Fruit fly (Drosophila melanogaster): ENCODE data around the gene Zmynd10.

Zmynd10 gene

DNA sequence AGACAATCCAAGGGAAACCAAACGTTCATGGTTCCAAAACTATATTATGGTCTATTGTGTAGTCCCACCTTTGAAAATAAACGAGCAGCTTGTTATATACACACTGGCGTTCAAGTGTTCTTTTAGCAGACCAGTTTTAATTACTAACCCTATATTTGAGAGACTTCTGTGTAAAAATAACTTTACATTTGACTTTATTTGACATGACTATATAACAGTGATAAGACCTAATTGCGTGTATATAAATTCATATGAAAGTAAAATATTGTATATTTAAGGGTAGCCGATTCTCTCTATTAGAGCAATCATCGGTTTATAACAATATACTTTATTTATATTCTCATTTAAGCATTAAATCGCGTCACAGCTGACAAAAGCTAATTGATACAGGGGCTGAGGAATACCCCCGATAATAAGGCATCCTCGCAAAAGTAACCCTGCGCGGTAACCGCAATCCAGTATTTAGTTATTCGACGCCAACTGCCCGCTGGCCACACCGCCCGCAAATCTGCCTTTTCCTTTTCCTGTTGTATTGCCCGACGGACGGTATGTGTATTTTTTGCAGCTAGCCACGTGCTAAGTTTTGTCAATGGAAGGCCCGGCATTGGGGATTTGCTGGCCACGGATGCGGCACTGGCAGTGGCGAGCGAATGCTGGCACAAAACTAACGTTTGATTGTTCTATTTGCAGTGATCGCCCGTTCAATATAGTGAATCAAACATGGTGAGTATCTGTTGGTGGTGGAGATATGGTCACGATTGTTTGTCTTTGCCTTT lies 15.2 kb upstream of the Zmynd10 start, which contains the start of gene RpS4 (continued):
- TF ChIP-seq CG17328 (GFP tag; IDR thresholded peaks at IDR 0.05), result peak; percentile 95
- TF ChIP-seq jigr1 (GFP tag; IDR thresholded peaks at IDR 0.05), result peak; percentile 63; the same call in 1 of the 3 replicates
- TF ChIP-seq CG14860 (GFP tag; IDR thresholded peaks at IDR 0.05; ENCODE audit: partially characterized antibody), result no peak
- TF ChIP-seq Elba2 (GFP tag; optimal IDR thresholded peaks at IDR 0.05), result peak; percentile 38
- peak; percentile 51 for TF ChIP-seq CG16813 (GFP tag; IDR thresholded peaks at IDR 0.05; ENCODE audit: partially characterized antibody)
- TF ChIP-seq Pdp1 (GFP tag; optimal IDR thresholded peaks at IDR 0.05), result peak; percentile 75 to 87
- peak; percentile 70 for TF ChIP-seq ind (GFP tag; optimal IDR thresholded peaks at IDR 0.05)
- peak; percentile 54 for TF ChIP-seq fd96Cb (tag; optimal IDR thresholded peaks at IDR 0.05)
- peak; percentile 68 for TF ChIP-seq CG18262 (tag; optimal IDR thresholded peaks at IDR 0.05)
- TF ChIP-seq bowl (GFP tag; IDR thresholded peaks at IDR 0.05), result peak; percentile 50; the same call in 1 of the 2 replicates
- TF ChIP-seq Gsc (GFP tag; IDR thresholded peaks at IDR 0.05), result no peak
- peak; percentile 93 for TF ChIP-seq Asciz (GFP tag; optimal IDR thresholded peaks at IDR 0.05)
- peak; percentile 86 for TF ChIP-seq CG5245 (GFP tag; optimal IDR thresholded peaks at IDR 0.05)
- TF ChIP-seq dmrt99B (tag; optimal IDR thresholded peaks at IDR 0.05), result peak; percentile 78
- TF ChIP-seq Sin3A (optimal IDR thresholded peaks at IDR 0.05), result no peak
- peak; percentile 66 for TF ChIP-seq p53 (GFP tag; optimal IDR thresholded peaks at IDR 0.05)
- TF ChIP-seq CG13775 (GFP tag; optimal IDR thresholded peaks at IDR 0.05), result peak; percentile 91
- TF ChIP-seq wek (GFP tag; optimal IDR thresholded peaks at IDR 0.05), result peak; percentile 99
- TF ChIP-seq nmo (GFP tag; optimal IDR thresholded peaks at IDR 0.05), result peak; percentile 68
- peak; percentile 88 for TF ChIP-seq ewg (GFP tag; optimal IDR thresholded peaks at IDR 0.05)
- peak; percentile 90 for TF ChIP-seq org-1 (GFP tag; optimal IDR thresholded peaks at IDR 0.05)
- TF ChIP-seq dpn (GFP tag; optimal IDR thresholded peaks at IDR 0.05), result peak; percentile 53 to 85
- no peak for TF ChIP-seq CG14667 (GFP tag; IDR thresholded peaks at IDR 0.05)
- peak; percentile 73 for TF ChIP-seq CG8281 (tag; optimal IDR thresholded peaks at IDR 0.05)
- peak; percentile 88 for TF ChIP-seq slp2 (GFP tag; optimal IDR thresholded peaks at IDR 0.05)
- peak; percentile 92 for TF ChIP-seq eyg (GFP tag; optimal IDR thresholded peaks at IDR 0.05)
- peak; percentile 92 for TF ChIP-seq PHDP (tag; optimal IDR thresholded peaks at IDR 0.05)
- TF ChIP-seq CG16815 (GFP tag; optimal IDR thresholded peaks at IDR 0.05), result peak; percentile 60
- peak; percentile 92 for TF ChIP-seq NFAT (GFP tag; IDR thresholded peaks at IDR 0.05)
- TF ChIP-seq Kr (GFP tag; optimal IDR thresholded peaks at IDR 0.05), result peak; percentile 93
- TF ChIP-seq Dll (GFP tag; IDR thresholded peaks at IDR 0.05; ENCODE audit: partially characterized antibody), result 0 out of 4 replicates have a peak, but pooled peaks have one; percentile 8
- TF ChIP-seq gro (GFP tag; optimal IDR thresholded peaks at IDR 0.05), result peak; percentile 93
- TF ChIP-seq usp (GFP tag; optimal IDR thresholded peaks at IDR 0.05), result no peak
- peak; percentile 75 for TF ChIP-seq CG14441 (GFP tag; IDR thresholded peaks at IDR 0.05)
- peak; percentile 73 for TF ChIP-seq CG7928 (GFP tag; optimal IDR thresholded peaks at IDR 0.05)
- TF ChIP-seq Fer2 (tag; optimal IDR thresholded peaks at IDR 0.05), result peak; percentile 81
- TF ChIP-seq CG12659 (GFP tag; optimal IDR thresholded peaks at IDR 0.05), result peak; percentile 95
- TF ChIP-seq CG9437 (GFP tag; optimal IDR thresholded peaks at IDR 0.05), result peak; percentile 75
- peak; percentile 53 for TF ChIP-seq CG18476 (GFP tag; optimal IDR thresholded peaks at IDR 0.05)
- peak; percentile 100 for TF ChIP-seq MESR4 (GFP tag; optimal IDR thresholded peaks at IDR 0.05)
- peak; percentile 96 for TF ChIP-seq Hmr (GFP tag; optimal IDR thresholded peaks at IDR 0.05)
- peak; percentile 72; the same call in 2 of the 3 replicates for TF ChIP-seq Aef1 (GFP tag; IDR thresholded peaks at IDR 0.05)
- peak; percentile 95 for TF ChIP-seq nau (GFP tag; optimal IDR thresholded peaks at IDR 0.05)
- TF ChIP-seq unpg (GFP tag; optimal IDR thresholded peaks at IDR 0.05), result peak; percentile 91
- TF ChIP-seq mirr (GFP tag; optimal IDR thresholded peaks at IDR 0.05), result peak; percentile 99
- TF ChIP-seq Dbx (GFP tag; IDR thresholded peaks at IDR 0.05), result peak; percentile 91
- TF ChIP-seq CG13424 (tag; optimal IDR thresholded peaks at IDR 0.05), result peak; percentile 57
- TF ChIP-seq NfI (GFP tag; optimal IDR thresholded peaks at IDR 0.05), result peak; percentile 96
